Worm (Caenorhabditis elegans): ENCODE data around the gene T04C9.2.
A peak's percentile ranks its signal among the peaks of the same experiment; 100 is the strongest.

The T04C9.2 gene

DNA sequence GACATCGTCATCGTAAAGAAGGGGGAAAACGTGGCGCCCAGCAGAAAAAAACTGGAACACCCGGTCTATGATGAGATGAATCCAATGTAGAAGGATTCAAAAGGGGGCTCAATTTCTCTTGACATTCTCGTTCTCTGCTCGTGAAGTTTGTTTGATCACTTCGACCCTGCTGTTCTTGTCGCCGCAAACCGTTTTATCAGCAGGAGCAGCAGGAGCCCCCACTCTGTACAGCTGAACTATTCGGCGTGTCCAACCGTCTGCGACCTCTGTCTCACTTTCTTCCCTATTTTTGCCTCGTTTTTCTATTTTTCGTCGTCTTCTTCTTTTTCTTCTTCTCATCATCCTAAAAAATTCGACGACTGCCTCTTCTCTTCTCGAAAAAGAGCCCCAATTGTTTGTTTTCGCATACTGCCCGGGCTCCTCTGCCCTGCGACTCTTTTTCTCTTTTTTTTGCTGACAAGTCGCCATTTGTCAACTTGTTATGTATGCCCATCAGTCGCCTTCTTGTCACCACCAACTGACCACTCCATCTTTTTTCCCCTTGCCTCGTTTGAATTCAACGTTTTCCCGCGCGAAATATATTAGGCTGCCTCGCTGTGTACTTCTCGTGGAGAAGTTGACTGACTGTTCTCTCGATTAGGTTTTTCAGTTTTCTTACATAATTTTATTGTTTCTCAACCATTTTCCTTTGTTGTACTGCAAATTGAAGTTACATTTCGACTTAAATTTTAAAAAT, 2.5 kb upstream of the T04C9.2 start (continued):
- TF ChIP-seq daf-16 (GFP tag; optimal IDR thresholded peaks at IDR 0.05) (peak in 1 of 2 experiments; percentile 23), daf-16 (tag; optimal IDR thresholded peaks at IDR 0.05) (peak; percentile 18), Y105C5A.15 (GFP tag; IDR thresholded peaks at IDR 0.05) (no peak), hmg-1.1 (GFP tag; IDR thresholded peaks at IDR 0.05) (0 out of 2 replicates have a peak, but pooled peaks have one; percentile 28)

- TF ChIP-seq hlh-11 (tag; optimal IDR thresholded peaks at IDR 0.05), result peak; percentile 9
- TF ChIP-seq lsy-2 (tag; optimal IDR thresholded peaks at IDR 0.05), result no peak
- no peak for TF ChIP-seq nhr-237 (tag; optimal IDR thresholded peaks at IDR 0.05)
- 0 out of 2 replicates have a peak, but pooled peaks have one; percentile 12 for TF ChIP-seq dmd-6 (GFP tag; IDR thresholded peaks at IDR 0.05)
- TF ChIP-seq unc-62 (GFP tag; optimal IDR thresholded peaks at IDR 0.05 in 1 of 2), result no peak
- no peak for TF ChIP-seq unc-62 (tag; optimal IDR thresholded peaks at IDR 0.05)
- TF ChIP-seq mxl-3 (GFP tag; optimal IDR thresholded peaks at IDR 0.05), result no peak
- peak; percentile 41 for TF ChIP-seq fkh-10 (GFP tag; optimal IDR thresholded peaks at IDR 0.05)
- TF ChIP-seq rbr-2 (tag; optimal IDR thresholded peaks at IDR 0.05), result no peak
- TF ChIP-seq php-3 (GFP tag; IDR thresholded peaks at IDR 0.05), result no peak
- peak; percentile 31; the same call in 1 of the 2 replicates for TF ChIP-seq ctbp-1 (GFP tag; IDR thresholded peaks at IDR 0.05)
- TF ChIP-seq ceh-82 (tag; optimal IDR thresholded peaks at IDR 0.05), result no peak
- TF ChIP-seq hlh-30 (tag; optimal IDR thresholded peaks at IDR 0.05; ENCODE audit: insufficient read depth), result peak; percentile 21
- TF ChIP-seq ceh-62 (tag; optimal IDR thresholded peaks at IDR 0.05), result no peak
These were observed 1.6 kb upstream of the T04C9.2 start for ce11 chrIII:5990090-5990489.

ce11 chrIII:5992043-5992442, 363 bp downstream of the T04C9.2 start:
- TF ChIP-seq ZK337.2 (GFP tag; IDR thresholded peaks at IDR 0.05) (no peak), ctbp-1 (GFP tag; IDR thresholded peaks at IDR 0.05) (0 out of 2 replicates have a peak, but pooled peaks have one; percentile 36), F37D6.2 (tag; optimal IDR thresholded peaks at IDR 0.05) (no peak), ces-1 (GFP tag; optimal IDR thresholded peaks at IDR 0.05) (peak; percentile 88), Y75B8A.6 (GFP tag; IDR thresholded peaks at IDR 0.05) (no peak), lsy-2 (tag; optimal IDR thresholded peaks at IDR 0.05) (peak in 1 of 2 experiments; percentile 7), rbr-2 (tag; optimal IDR thresholded peaks at IDR 0.05) (peak; percentile 16), egl-27 (tag; optimal IDR thresholded peaks at IDR 0.05) (no peak)

DNA sequence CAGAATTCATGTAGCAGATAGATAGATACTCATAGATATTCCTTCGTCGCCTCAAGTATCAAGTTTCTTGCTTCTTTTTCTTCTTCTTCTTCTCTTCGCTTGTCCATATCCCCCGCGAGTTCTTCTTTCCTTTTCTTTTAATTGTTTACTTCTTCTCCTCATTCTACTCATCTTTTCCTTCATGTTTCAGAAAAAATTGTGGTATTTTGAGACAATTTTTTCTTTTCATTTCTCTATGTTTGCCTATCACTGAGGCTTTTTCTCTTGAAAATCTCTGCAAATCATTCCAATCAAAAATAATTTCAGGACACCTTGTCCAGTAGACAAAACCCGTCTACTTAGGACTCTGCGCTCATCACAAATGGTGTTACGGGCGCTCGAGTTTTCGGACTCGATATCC, 1.2 kb downstream of the T04C9.2 start, which contains the start of gene T04C9.1:
Gene T04C9.1 (plus strand): TSS at position 301 of the 400 bp plus-strand sequence.
- TF ChIP-seq cey-2 (tag; optimal IDR thresholded peaks at IDR 0.05; ENCODE audit: borderline replicate concordance, insufficient read depth) (no peak), zfp-3 (GFP tag; conservative IDR thresholded peaks at IDR 0.05) (no peak), nhr-102 (tag; optimal IDR thresholded peaks at IDR 0.05) (no peak), zag-1 (tag; optimal IDR thresholded peaks at IDR 0.05) (no peak), aha-1 (tag) (no peak), spr-3 (GFP tag; optimal IDR thresholded peaks at IDR 0.05) (no peak), F44E2.7 (GFP tag; IDR thresholded peaks at IDR 0.05) (no peak), unc-62 (GFP tag; optimal IDR thresholded peaks at IDR 0.05 in 1 of 2) (no peak), unc-62 (tag; optimal IDR thresholded peaks at IDR 0.05) (no peak), F37D6.2 (tag; optimal IDR thresholded peaks at IDR 0.05) (no peak), saeg-2 (GFP tag; IDR thresholded peaks at IDR 0.05) (no peak), lin-1 (GFP tag; IDR thresholded peaks at IDR 0.05) (no peak), ceh-62 (tag; optimal IDR thresholded peaks at IDR 0.05) (no peak), Y5F2A.4 (GFP tag; optimal IDR thresholded peaks at IDR 0.05) (no peak), Y105C5A.15 (GFP tag; IDR thresholded peaks at IDR 0.05) (no peak)
